Fruit fly (Drosophila melanogaster) whole organism, wandering third instar larva: ENCODE data around the gene CG33969.

ENCODE experiments used
- Abd-B ChIP-seq: fragments of >200 bp; optimal IDR thresholded peaks from 2 replicates; lab custom pipeline; 2017; ENCODE audit warnings: missing biosample characterization, missing genetic modification characterization
- CG32264 ChIP-seq: fragments of 200-800 bp; sonication (Bioruptor generic); optimal IDR thresholded peaks from 2 replicates; lab custom pipeline; 2016; ENCODE audit warnings: missing biosample characterization, missing genetic modification characterization
- CG9705 ChIP-seq: fragments of 200-800 bp; sonication (Bioruptor generic); optimal IDR thresholded peaks from 2 replicates; lab custom pipeline; 2018; ENCODE audit warnings: missing biosample characterization, mild to moderate bottlenecking, missing genetic modification characterization
- CrebA ChIP-seq: fragments of 200-800 bp; sonication (Bioruptor generic); optimal IDR thresholded peaks from 2 replicates; lab custom pipeline; 2016; ENCODE audit warnings: missing biosample characterization, mild to moderate bottlenecking, missing genetic modification characterization, borderline replicate concordance
- Dfd ChIP-seq: fragments of >200 bp; optimal IDR thresholded peaks from 2 replicates; lab custom pipeline; 2017; ENCODE audit warnings: missing biosample characterization, missing genetic modification characterization
- Dif ChIP-seq: fragments of 200-275, 200-300 bp; sonication (Bioruptor generic); optimal IDR thresholded peaks from 2 replicates; lab custom pipeline; 2018; ENCODE audit warnings: missing biosample characterization, missing genetic modification characterization; ENCODE audit not compliant: partially characterized antibody
- GATAd ChIP-seq: sonication (Bioruptor generic); optimal IDR thresholded peaks from 2 replicates; lab custom pipeline; 2016; ENCODE audit warnings: missing biosample characterization, missing genetic modification characterization
- HLH106 ChIP-seq: fragments of 200-800 bp; optimal IDR thresholded peaks from 3 replicates; lab custom pipeline; 2019; ENCODE audit warnings: missing biosample characterization, mild to moderate bottlenecking, missing genetic modification characterization, moderate library complexity
- Hnf4 ChIP-seq: fragments of 200-800 bp; sonication (Bioruptor generic); optimal IDR thresholded peaks from 2 replicates; lab custom pipeline; 2016; ENCODE audit warnings: missing biosample characterization, mild to moderate bottlenecking, missing genetic modification characterization
- Hr78 ChIP-seq: fragments of >200 bp; optimal IDR thresholded peaks from 2 replicates; lab custom pipeline; 2017; ENCODE audit warnings: missing biosample characterization, missing genetic modification characterization
- Hr83 ChIP-seq: fragments of 200-300 bp; sonication (Bioruptor generic); optimal IDR thresholded peaks from 2 replicates; lab custom pipeline; 2016; ENCODE audit warnings: missing biosample characterization, mild to moderate bottlenecking, missing genetic modification characterization, moderate library complexity; ENCODE audit not compliant: poor library complexity, severe bottlenecking
- Jra ChIP-seq: sonication (Bioruptor generic); optimal IDR thresholded peaks from 2 replicates; lab custom pipeline; 2016; ENCODE audit warnings: missing biosample characterization, missing genetic modification characterization
- Mio ChIP-seq: sonication (Bioruptor generic); optimal IDR thresholded peaks from 2 replicates; lab custom pipeline; 2016; ENCODE audit warnings: missing biosample characterization, missing genetic modification characterization
- Myc ChIP-seq: fragments of >200 bp; optimal IDR thresholded peaks from 2 replicates; lab custom pipeline; 2017
- N ChIP-seq: fragments of >200 bp; optimal IDR thresholded peaks from 2 replicates; lab custom pipeline; 2018; ENCODE audit warnings: missing biosample characterization, missing external identifiers, missing genetic modification characterization
- Rel ChIP-seq, 2 experiments: fragments of 200-800 bp; sonication (Bioruptor generic) in 1 of 2; optimal IDR thresholded peaks; 2 replicates in 1 of 2; 3 replicates in 1 of 2; lab custom pipeline; 2016 to 2019; ENCODE audit warnings: mild to moderate bottlenecking in 2 of 2, missing biosample characterization in 2 of 2, missing genetic modification characterization in 2 of 2, moderate library complexity in 1 of 2
- Sp1 ChIP-seq: fragments of 200-800 bp; sonication (Bioruptor generic); optimal IDR thresholded peaks from 3 replicates; lab custom pipeline; 2019; ENCODE audit warnings: missing biosample characterization, mild to moderate bottlenecking, missing genetic modification characterization, moderate library complexity
- Vsx2 ChIP-seq: fragments of 200-300, 225-300 bp; sonication (Bioruptor generic); optimal IDR thresholded peaks from 2 replicates; lab custom pipeline; 2018; ENCODE audit warnings: missing biosample characterization, missing genetic modification characterization; ENCODE audit not compliant: partially characterized antibody
- br ChIP-seq: fragments of 200-800 bp; sonication (Bioruptor generic); optimal IDR thresholded peaks from 2 replicates; lab custom pipeline; 2016; ENCODE audit warnings: missing biosample characterization, missing genetic modification characterization
- brk ChIP-seq: fragments of 200-800 bp; sonication (Bioruptor generic); optimal IDR thresholded peaks from 2 replicates; lab custom pipeline; 2016; ENCODE audit warnings: missing biosample characterization, mild to moderate bottlenecking, missing genetic modification characterization
- dl ChIP-seq, 2 experiments: fragments of 175-275, 200-275 bp in 1 of 2; fragments of 200-275 bp in 1 of 2; sonication (Bioruptor generic); optimal IDR thresholded peaks; lab custom pipeline; 2018; ENCODE audit warnings: mild to moderate bottlenecking in 2 of 2, missing biosample characterization in 2 of 2, missing genetic modification characterization in 2 of 2, moderate library complexity in 2 of 2; ENCODE audit not compliant: partially characterized antibody in 2 of 2, insufficient read depth in 1 of 2
- dmrt93B ChIP-seq: fragments of 200-800 bp; sonication (Bioruptor generic); optimal IDR thresholded peaks from 2 replicates; lab custom pipeline; 2018; ENCODE audit warnings: missing biosample characterization, mild to moderate bottlenecking, missing genetic modification characterization
- dsf ChIP-seq: sonication (Bioruptor generic); optimal IDR thresholded peaks from 2 replicates; lab custom pipeline; 2016; ENCODE audit warnings: missing biosample characterization, missing genetic modification characterization, borderline replicate concordance
- ey ChIP-seq: fragments of 200-800 bp; sonication (Bioruptor generic); optimal IDR thresholded peaks from 2 replicates; lab custom pipeline; 2016; ENCODE audit warnings: missing biosample characterization, missing genetic modification characterization
- foxo ChIP-seq, 2 experiments: fragments of 200-800 bp; sonication (Bioruptor generic); optimal IDR thresholded peaks; 2 replicates in 1 of 2; 3 replicates in 1 of 2; lab custom pipeline; 2016 to 2017; ENCODE audit warnings: missing biosample characterization in 2 of 2, missing genetic modification characterization in 2 of 2
- fru ChIP-seq: fragments of 200-800 bp; sonication (Bioruptor generic); optimal IDR thresholded peaks from 3 replicates; lab custom pipeline; 2016; ENCODE audit warnings: missing biosample characterization, mild to moderate bottlenecking, missing genetic modification characterization
- h ChIP-seq: fragments of 200-800 bp; sonication (Bioruptor generic); optimal IDR thresholded peaks from 3 replicates; lab custom pipeline; 2016; ENCODE audit warnings: missing biosample characterization, mild to moderate bottlenecking, missing genetic modification characterization
- lola ChIP-seq: fragments of >200 bp; optimal IDR thresholded peaks from 2 replicates; lab custom pipeline; 2017; ENCODE audit warnings: missing biosample characterization, missing genetic modification characterization
- pan ChIP-seq: fragments of >200 bp; optimal IDR thresholded peaks from 2 replicates; lab custom pipeline; 2017
- psq ChIP-seq: fragments of 200-800 bp; sonication (Bioruptor generic); optimal IDR thresholded peaks from 3 replicates; lab custom pipeline; 2017; ENCODE audit warnings: missing biosample characterization, mild to moderate bottlenecking, missing genetic modification characterization, moderate library complexity
- rgr ChIP-seq: fragments of 200-800 bp; sonication (Bioruptor generic); optimal IDR thresholded peaks from 3 replicates; lab custom pipeline; 2016; ENCODE audit warnings: missing biosample characterization, mild to moderate bottlenecking, missing genetic modification characterization
- sage ChIP-seq: fragments of 200-800 bp; sonication (Bioruptor generic); optimal IDR thresholded peaks from 2 replicates; lab custom pipeline; 2016; ENCODE audit warnings: missing biosample characterization, mild to moderate bottlenecking, missing genetic modification characterization
- tai ChIP-seq: sonication (Bioruptor generic); optimal IDR thresholded peaks from 2 replicates; lab custom pipeline; 2016; ENCODE audit warnings: missing biosample characterization, missing genetic modification characterization
- usp ChIP-seq: fragments of >200 bp; optimal IDR thresholded peaks from 2 replicates; lab custom pipeline; 2017; ENCODE audit warnings: missing biosample characterization, missing genetic modification characterization
- woc ChIP-seq: sonication (Bioruptor generic); optimal IDR thresholded peaks from 2 replicates; lab custom pipeline; 2016; ENCODE audit warnings: missing biosample characterization, mild to moderate bottlenecking, missing genetic modification characterization

CG33969 gene

DNA sequence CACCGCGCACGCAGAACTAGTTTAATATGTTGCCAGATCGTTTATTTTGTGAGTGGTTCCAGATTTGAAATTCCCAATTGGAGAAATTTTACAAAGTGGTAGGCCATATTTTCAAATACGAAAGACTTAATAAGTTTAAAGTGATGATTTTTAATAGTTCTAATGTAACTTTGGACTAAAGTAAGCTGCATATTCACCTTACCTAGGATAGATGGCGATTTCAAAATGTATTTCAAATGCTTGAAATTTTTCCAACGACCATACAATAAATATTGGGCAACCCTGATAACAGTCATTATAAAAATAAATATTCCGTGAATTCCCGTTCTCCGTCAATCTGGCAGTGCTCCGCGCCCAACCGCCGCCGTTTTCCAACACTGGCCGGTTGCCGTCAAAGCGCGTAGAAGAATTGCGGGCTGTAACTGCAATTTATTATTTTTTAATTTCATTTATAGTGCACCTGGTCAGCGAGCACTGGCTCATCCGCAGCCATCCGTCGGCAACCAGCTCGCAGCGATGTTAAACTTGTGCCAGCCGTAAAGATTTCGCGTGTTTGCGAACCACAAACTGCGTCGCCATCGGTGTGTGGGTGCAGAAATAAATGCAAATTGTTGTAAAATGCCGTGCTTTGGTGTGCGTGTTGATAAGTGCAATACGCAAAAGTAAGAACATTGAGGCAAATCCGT is 17.3 kb downstream of the CG33969 start, which contains the start of the genes Ide and RhoBTB (continued):
- TF ChIP-seq HLH106 (tag; lab: Kevin White, UChicago) = peak; percentile 91
- TF ChIP-seq usp (GFP tag; lab: Kevin White, UChicago) = no peak
- TF ChIP-seq br = peak; percentile 81
- no peak for TF ChIP-seq dl (GFP tag; optimal IDR thresholded peaks at IDR 0.05; lab: Kevin White, UChicago; ENCODE audit: insufficient read depth in 1 of 2, partially characterized antibody in 2 of 2)
- TF ChIP-seq, all 38 proteins: peak for 19

DNA sequence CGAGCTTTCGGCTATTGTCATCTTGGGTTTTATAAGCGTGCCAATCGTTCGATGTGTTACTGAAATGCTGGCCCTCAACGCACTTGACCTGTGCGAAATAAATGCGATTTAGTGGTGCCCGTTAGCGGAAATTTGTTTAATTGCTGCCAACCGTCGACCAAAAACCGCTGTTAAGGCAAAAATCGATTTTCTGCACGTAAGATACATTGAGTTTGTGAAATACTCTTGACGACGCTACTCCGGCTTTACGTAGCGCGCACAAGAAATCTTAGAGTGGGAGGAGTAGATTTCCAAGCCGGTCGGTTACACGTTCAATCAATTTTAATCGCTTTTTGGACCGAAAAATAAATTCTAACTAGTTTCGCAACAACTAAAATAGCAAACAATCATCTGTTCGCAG is 17.9 kb downstream of the CG33969 start:
- TF ChIP-seq ey (GFP tag; lab: Kevin White, UChicago) (no peak), pan (no peak), GATAd (GFP tag; lab: Kevin White, UChicago) (no peak), usp (GFP tag; lab: Kevin White, UChicago) (no peak), Myc (no peak), N (GFP tag; lab: Kevin White, UChicago) (no peak), woc (GFP tag; lab: Kevin White, UChicago) (no peak), Abd-B (GFP tag; lab: Kevin White, UChicago) (no peak), tai (GFP tag; lab: Kevin White, UChicago) (no peak), rgr (no peak), br (no peak), Hnf4 (no peak), dsf (no peak), Rel (GFP tag; optimal IDR thresholded peaks at IDR 0.05; lab: Kevin White, UChicago) (no peak), Rel (tag; optimal IDR thresholded peaks at IDR 0.05; lab: Kevin White, UChicago) (no peak), Hr78 (GFP tag; lab: Kevin White, UChicago) (no peak), Dif (GFP tag; lab: Kevin White, UChicago) (no peak)

DNA sequence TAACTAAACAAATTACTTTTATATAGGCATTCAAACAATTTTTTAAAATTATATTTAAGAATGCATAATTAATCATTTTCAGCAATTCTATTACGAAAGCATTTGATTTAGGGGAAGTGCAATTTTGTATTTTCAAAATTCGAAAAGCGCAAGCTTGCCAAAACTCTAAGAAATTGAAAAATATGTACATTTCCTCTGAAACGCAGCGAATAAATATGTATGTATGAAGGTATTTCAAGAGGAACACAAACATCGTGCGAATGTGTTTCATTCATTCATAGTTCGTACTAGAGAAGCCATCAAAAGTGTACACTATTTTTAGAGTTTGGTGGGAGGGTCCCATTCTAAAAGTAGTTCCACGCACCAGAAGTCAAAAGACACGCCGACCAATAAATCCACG is 23.3 kb downstream of the CG33969 start, which contains the start of gene CG13247:
Gene CG13247, plus strand, starts transcription at position 301 of the 400 bp plus-strand sequence.
- TF ChIP-seq Abd-B (GFP tag; lab: Kevin White, UChicago) = no peak
- no peak for TF ChIP-seq Rel (GFP tag; optimal IDR thresholded peaks at IDR 0.05; lab: Kevin White, UChicago)
- no peak for TF ChIP-seq Rel (tag; optimal IDR thresholded peaks at IDR 0.05; lab: Kevin White, UChicago)
- TF ChIP-seq lola (GFP tag; lab: Kevin White, UChicago) = no peak
- TF ChIP-seq CrebA (GFP tag; lab: Kevin White, UChicago) = no peak
- TF ChIP-seq N (GFP tag; lab: Kevin White, UChicago) = no peak
- TF ChIP-seq rgr = no peak
- TF ChIP-seq CG32264 (GFP tag; lab: Kevin White, UChicago) = no peak
- no peak for TF ChIP-seq CG9705 (GFP tag; lab: Kevin White, UChicago)
- TF ChIP-seq sage (GFP tag; lab: Kevin White, UChicago) = no peak
- no peak for TF ChIP-seq fru
- TF ChIP-seq Myc = no peak
- TF ChIP-seq dsf = no peak
- TF ChIP-seq GATAd (GFP tag; lab: Kevin White, UChicago) = no peak
- TF ChIP-seq Dif (GFP tag; lab: Kevin White, UChicago) = no peak
- no peak for TF ChIP-seq pan
- no peak for TF ChIP-seq dl (GFP tag; optimal IDR thresholded peaks at IDR 0.05; lab: Kevin White, UChicago; ENCODE audit: insufficient read depth in 1 of 2, partially characterized antibody in 2 of 2)
- TF ChIP-seq usp (GFP tag; lab: Kevin White, UChicago) = no peak
- TF ChIP-seq dmrt93B = no peak
- no peak for TF ChIP-seq Dfd
- TF ChIP-seq Mio (GFP tag; lab: Kevin White, UChicago) = no peak

DNA sequence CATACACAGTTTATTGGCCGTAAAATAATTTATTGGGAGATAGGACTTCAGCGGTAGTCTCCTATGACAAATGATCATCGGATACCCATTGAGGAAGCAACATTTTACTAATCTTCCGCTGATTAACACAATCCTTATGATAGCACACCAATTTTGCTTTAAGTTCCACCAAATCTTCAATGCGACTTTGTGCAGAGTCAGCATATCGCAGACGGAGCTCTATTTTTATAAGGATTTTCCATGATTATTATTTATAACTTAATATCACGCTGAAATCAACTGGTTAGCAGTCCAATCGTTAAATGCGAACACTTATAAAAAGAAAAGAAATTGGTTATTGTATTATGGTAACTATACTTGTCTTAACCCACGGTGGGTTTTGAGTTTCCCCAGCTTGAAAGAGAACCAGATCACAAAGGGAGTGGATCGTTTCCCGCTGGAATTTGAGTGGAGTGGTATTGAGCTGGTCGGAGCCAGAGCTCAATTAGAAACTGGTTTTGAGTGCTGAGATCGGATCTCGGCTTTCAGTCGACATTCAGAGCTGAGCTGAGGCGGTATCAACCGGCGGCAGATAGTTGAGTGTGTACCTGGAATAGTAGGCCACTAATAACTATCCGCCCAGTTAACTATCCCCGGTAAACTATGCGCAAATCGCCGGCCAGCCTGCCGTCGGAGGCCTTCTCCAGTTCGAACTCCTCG is 26.5 kb downstream of the CG33969 start, which contains the start of the genes Toll-9 and in:
Gene Toll-9, minus strand, starts transcription at position 51 of the 699 bp plus-strand sequence.
Gene in, plus strand, starts transcription at position 525 of the 699 bp plus-strand sequence.
- TF ChIP-seq Abd-B (GFP tag; lab: Kevin White, UChicago) = no peak
- TF ChIP-seq Vsx2 = no peak
- peak; percentile 40 for TF ChIP-seq Dif (GFP tag; lab: Kevin White, UChicago)
- TF ChIP-seq Hr83 (GFP tag; lab: Kevin White, UChicago) = no peak

DNA sequence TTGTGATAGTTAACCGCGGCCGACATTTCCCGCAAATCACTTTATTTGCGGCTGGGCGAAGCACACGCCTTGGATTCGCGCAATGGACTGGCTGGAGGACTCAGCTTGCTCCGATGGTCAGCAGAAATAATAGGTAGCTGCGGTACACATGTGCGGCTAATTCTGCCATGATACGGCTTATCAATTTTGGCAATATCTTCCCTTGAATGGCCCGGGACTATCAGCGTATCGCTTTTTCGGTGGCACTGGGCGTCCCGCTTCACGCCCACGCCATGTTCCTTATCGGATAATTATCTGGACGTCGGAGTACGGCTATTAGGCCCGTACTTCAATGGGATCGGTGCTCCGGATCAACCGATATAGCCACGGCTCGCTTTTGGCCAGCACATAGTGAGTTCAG is 27.3 kb downstream of the CG33969 start:
- TF ChIP-seq lola (GFP tag; lab: Kevin White, UChicago) (no peak), sage (GFP tag; lab: Kevin White, UChicago) (no peak), CG32264 (GFP tag; lab: Kevin White, UChicago) (no peak), rgr (no peak), foxo (GFP tag; optimal IDR thresholded peaks at IDR 0.05; lab: Kevin White, UChicago) (no peak), brk (GFP tag; lab: Kevin White, UChicago) (no peak), h (GFP tag; lab: Kevin White, UChicago) (peak; percentile 89), Rel (GFP tag; optimal IDR thresholded peaks at IDR 0.05; lab: Kevin White, UChicago) (no peak), Rel (tag; optimal IDR thresholded peaks at IDR 0.05; lab: Kevin White, UChicago) (peak; percentile 33), Dfd (no peak), fru (no peak), Jra (GFP tag; lab: Kevin White, UChicago) (no peak), ey (GFP tag; lab: Kevin White, UChicago) (no peak), usp (GFP tag; lab: Kevin White, UChicago) (no peak), Sp1 (GFP tag; lab: Kevin White, UChicago) (no peak), Mio (GFP tag; lab: Kevin White, UChicago) (no peak), dmrt93B (no peak), dl (GFP tag; optimal IDR thresholded peaks at IDR 0.05; lab: Kevin White, UChicago; ENCODE audit: insufficient read depth in 1 of 2, partially characterized antibody in 2 of 2) (no peak), Dif (GFP tag; lab: Kevin White, UChicago) (peak; percentile 2), Myc (no peak), Hr78 (GFP tag; lab: Kevin White, UChicago) (no peak), CG9705 (GFP tag; lab: Kevin White, UChicago) (no peak), N (GFP tag; lab: Kevin White, UChicago) (no peak), psq (GFP tag; lab: Kevin White, UChicago) (no peak)
